Worm (Caenorhabditis elegans) whole organism, dauer: Measurements from ENCODE around the gene hpo-8.

Experiments
- unc-62 ChIP-seq: sonication (generic microtip); optimal IDR thresholded peaks from 2 replicates; lab custom pipeline; 2017; ENCODE audit warnings: missing biosample characterization, missing genetic modification reagents, missing genetic modification characterization

Gene hpo-8

ce11 chrV:6878559-6878958 lies 39.5 kb downstream of the hpo-8 start:
- TF ChIP-seq unc-62 (GFP tag; lab: Kevin White, UChicago), result no peak

DNA sequence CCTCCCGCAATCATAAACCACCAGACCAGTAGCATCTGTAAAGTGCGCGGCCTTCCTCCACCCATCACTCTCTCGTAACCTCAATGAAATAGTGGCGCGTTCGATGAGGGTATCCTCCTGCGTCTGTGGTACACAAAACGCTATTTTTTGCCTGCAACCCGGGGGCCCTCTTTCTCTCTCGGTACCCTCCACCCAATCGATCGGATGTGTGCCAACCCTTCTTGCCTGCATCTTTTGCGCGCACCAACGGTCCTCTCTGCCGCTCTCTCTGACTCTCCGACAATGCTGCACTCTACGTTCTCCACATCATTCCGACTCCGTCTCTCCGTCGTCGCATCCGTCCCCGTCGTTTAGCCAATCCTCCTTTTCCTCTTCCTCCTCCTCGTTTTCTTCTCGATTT lies 40.4 kb downstream of the hpo-8 start:
- TF ChIP-seq unc-62 (GFP tag; lab: Kevin White, UChicago), result no peak

DNA sequence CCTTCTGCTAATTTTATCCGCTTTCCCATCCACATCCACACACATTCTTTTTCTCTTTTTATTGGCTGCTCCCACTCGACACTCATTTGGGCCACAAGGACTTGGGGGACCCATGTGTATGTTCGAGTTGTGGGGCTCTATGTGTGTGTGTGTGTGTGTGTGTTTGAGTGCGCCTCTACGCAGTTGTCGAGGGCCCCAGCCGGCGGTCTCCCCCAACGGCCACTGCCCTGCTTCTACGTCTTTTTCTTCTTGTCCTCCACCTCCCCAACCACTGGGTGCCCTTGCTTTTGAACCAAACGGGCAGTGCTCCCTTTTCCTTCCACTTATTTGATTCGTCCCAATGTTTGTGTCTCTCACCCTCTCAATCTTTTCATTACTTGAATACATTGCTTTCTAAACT lies 41.5 kb downstream of the hpo-8 start:
- TF ChIP-seq unc-62 (GFP tag; lab: Kevin White, UChicago), result no peak

- TF ChIP-seq unc-62 (GFP tag; lab: Kevin White, UChicago), result no peak
Measured at ce11 chrV:6881038-6881437, 41.9 kb downstream of the hpo-8 start, which contains the start of gene unc-70. Gene unc-70, plus strand, starts transcription at chrV:6881338.

- TF ChIP-seq unc-62 (GFP tag; lab: Kevin White, UChicago), result no peak
Measured at ce11 chrV:6881735-6882134, 42.6 kb downstream of the hpo-8 start.

DNA sequence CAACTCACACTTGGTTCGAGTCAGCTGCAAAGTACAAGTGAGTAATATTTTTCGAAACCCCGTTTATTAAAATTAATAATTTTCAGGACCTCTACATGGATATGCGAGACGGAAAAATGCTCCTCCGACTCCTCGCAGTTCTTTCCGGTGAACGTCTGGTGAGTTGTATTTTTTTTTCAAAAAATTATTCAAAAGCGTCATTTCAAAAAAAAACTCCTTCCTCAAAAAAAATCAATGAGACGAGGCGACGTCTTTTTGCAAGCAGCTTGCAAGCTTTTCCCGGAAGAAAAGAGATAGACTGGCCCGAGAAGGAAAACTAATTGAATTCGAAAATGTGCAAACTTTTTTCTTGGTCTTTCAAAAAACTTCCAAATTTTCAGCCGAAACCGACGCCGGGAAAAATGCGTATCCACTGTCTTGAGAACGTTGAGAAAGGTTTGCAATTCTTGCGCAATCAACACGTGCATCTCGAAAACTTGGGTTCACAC lies 43.4 kb downstream of the hpo-8 start:
- TF ChIP-seq unc-62 (GFP tag; lab: Kevin White, UChicago), result no peak

ce11 chrV:6885070-6885469 lies 46.0 kb downstream of the hpo-8 start:
- no peak for TF ChIP-seq unc-62 (GFP tag; lab: Kevin White, UChicago)

DNA sequence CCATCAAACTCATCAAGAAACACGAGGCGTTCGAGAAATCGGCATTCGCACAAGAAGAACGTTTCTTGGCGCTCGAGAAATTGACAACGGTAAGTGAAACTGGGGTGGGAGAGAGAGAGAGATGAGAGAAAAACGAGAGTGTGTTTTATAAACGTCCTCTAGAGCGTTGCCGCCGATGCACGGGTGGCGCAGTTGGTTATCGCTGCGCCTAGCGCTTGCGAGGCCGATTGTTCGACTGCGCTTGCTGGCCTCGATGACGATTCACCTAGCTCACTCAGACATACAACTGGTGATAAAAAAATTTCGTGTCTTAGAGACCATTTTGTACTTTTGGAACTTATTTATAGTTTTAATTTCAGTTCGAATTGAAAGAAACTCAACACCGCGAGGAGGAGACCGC lies 49.7 kb downstream of the hpo-8 start:
- no peak for TF ChIP-seq unc-62 (GFP tag; lab: Kevin White, UChicago)
